Worm (Caenorhabditis elegans) whole organism, L2 larva: Measurements from ENCODE around the gene pfd-1.
"Not testable (repeated sequence)": the region's sequence is repeated elsewhere in the genome, so short reads cannot be mapped to it uniquely, and the experiment has no call there.

ENCODE experiments used
- F13H6.1 ChIP-seq: sonication (generic microtip); optimal IDR thresholded peaks from 2 replicates; lab custom pipeline; 2016; ENCODE audit warnings: missing genetic modification characterization, missing compliant biosample characterization
- R02D3.7 ChIP-seq: fragments of 150-350 bp; optimal IDR thresholded peaks from 2 replicates; lab custom pipeline; 2014; ENCODE audit warnings: missing biosample characterization, missing genetic modification characterization
- Y55F3AM.14 ChIP-seq: fragments of 200-800 bp; sonication (Bioruptor generic); optimal IDR thresholded peaks from 2 replicates; lab custom pipeline; 2018; ENCODE audit warnings: mild to moderate bottlenecking, missing genetic modification characterization, missing compliant biosample characterization
- alr-1 ChIP-seq: fragments of 150-350 bp; optimal IDR thresholded peaks from 2 replicates; lab custom pipeline; 2014; ENCODE audit warnings: missing biosample characterization, missing genetic modification characterization
- blmp-1 ChIP-seq: sonication (generic microtip); optimal IDR thresholded peaks from 2 replicates; lab custom pipeline; 2017; ENCODE audit warnings: missing genetic modification characterization, mild to moderate bottlenecking, missing compliant biosample characterization, antibody characterized with exemption, moderate library complexity; ENCODE audit not compliant: insufficient read depth
- ceh-16 ChIP-seq: fragments of 150-350 bp; optimal IDR thresholded peaks from 2 replicates; lab custom pipeline; 2014; ENCODE audit warnings: missing biosample characterization, missing genetic modification characterization
- crh-2 ChIP-seq: sonication (generic microtip); optimal IDR thresholded peaks from 2 replicates; lab custom pipeline; 2017; ENCODE audit warnings: missing biosample characterization, missing genetic modification characterization
- dmd-4 ChIP-seq: sonication (generic microtip); optimal IDR thresholded peaks from 2 replicates; lab custom pipeline; 2017; ENCODE audit warnings: missing biosample characterization, missing genetic modification characterization
- egl-27 ChIP-seq: sonication (generic microtip); optimal IDR thresholded peaks from 3 replicates; lab custom pipeline; 2017; ENCODE audit warnings: missing biosample characterization, missing genetic modification reagents, missing genetic modification characterization
- fos-1 ChIP-seq: fragments of 150-350 bp; optimal IDR thresholded peaks from 2 replicates; lab custom pipeline; 2014; ENCODE audit warnings: missing biosample characterization, missing genetic modification characterization
- lin-11 ChIP-seq: fragments of 150-350 bp; sonication (generic microtip); optimal IDR thresholded peaks from 2 replicates; lab custom pipeline; 2014; ENCODE audit warnings: missing biosample characterization, missing genetic modification characterization, inconsistent platforms, mixed read lengths
- lin-13 ChIP-seq: fragments of 150-350 bp; optimal IDR thresholded peaks from 2 replicates; lab custom pipeline; 2014; ENCODE audit warnings: missing biosample characterization, missing genetic modification reagents, missing genetic modification characterization
- lin-39 ChIP-seq: fragments of 150-350 bp; optimal IDR thresholded peaks from 2 replicates; lab custom pipeline; 2014; ENCODE audit warnings: missing biosample characterization, missing genetic modification reagents, missing genetic modification characterization
- lsy-2 ChIP-seq, 2 experiments: fragments of 150-350 bp in 1 of 2; sonication (generic microtip) in 1 of 2; optimal IDR thresholded peaks; 2 replicates each; lab custom pipeline; 2014 to 2017; ENCODE audit warnings: missing biosample characterization in 2 of 2, missing genetic modification characterization in 2 of 2
- mbf-1 ChIP-seq: sonication (generic microtip); optimal IDR thresholded peaks from 2 replicates; lab custom pipeline; 2017; ENCODE audit warnings: missing biosample characterization, missing genetic modification characterization
- nhr-10 ChIP-seq: sonication (generic microtip); optimal IDR thresholded peaks from 2 replicates; lab custom pipeline; 2017; ENCODE audit warnings: missing biosample characterization, missing genetic modification characterization
- nhr-129 ChIP-seq: fragments of 150-350 bp; optimal IDR thresholded peaks from 2 replicates; lab custom pipeline; 2014; ENCODE audit warnings: missing biosample characterization, missing genetic modification characterization
- nhr-25 ChIP-seq: fragments of 150-350 bp; sonication (generic microtip); optimal IDR thresholded peaks from 3 replicates; lab custom pipeline; 2014; ENCODE audit warnings: missing biosample characterization, missing genetic modification characterization
- peb-1 ChIP-seq: fragments of 150-350 bp; optimal IDR thresholded peaks from 2 replicates; lab custom pipeline; 2014; ENCODE audit warnings: missing biosample characterization, missing genetic modification characterization
- sem-4 ChIP-seq: fragments of 150-350 bp; optimal IDR thresholded peaks from 2 replicates; lab custom pipeline; 2014; ENCODE audit warnings: missing biosample characterization, missing genetic modification reagents, missing genetic modification characterization
- skn-1 ChIP-seq: sonication (generic microtip); optimal IDR thresholded peaks from 2 replicates; lab custom pipeline; 2017; ENCODE audit warnings: missing biosample characterization, missing genetic modification characterization
- sma-9 ChIP-seq, 2 experiments: fragments of 150-350 bp in 1 of 2; sonication (generic microtip) in 1 of 2; optimal IDR thresholded peaks; 2 replicates each; lab custom pipeline; 2014 to 2016; ENCODE audit warnings: missing genetic modification characterization in 2 of 2, mild to moderate bottlenecking in 1 of 2, missing biosample characterization in 1 of 2, missing compliant biosample characterization in 1 of 2, missing genetic modification reagents in 1 of 2, moderate library complexity in 1 of 2
- snpc-4 ChIP-seq: fragments of 150-350 bp; optimal IDR thresholded peaks from 2 replicates; lab custom pipeline; 2014; ENCODE audit warnings: missing biosample characterization, missing genetic modification characterization
- unc-39 ChIP-seq: fragments of 150-350 bp; optimal IDR thresholded peaks from 2 replicates; lab custom pipeline; 2014; ENCODE audit warnings: missing biosample characterization, missing genetic modification characterization
- unc-55 ChIP-seq: fragments of 150-350 bp; sonication (generic microtip); optimal IDR thresholded peaks from 3 replicates; lab custom pipeline; 2014; ENCODE audit warnings: missing biosample characterization, missing genetic modification reagents, missing genetic modification characterization
- unc-62 ChIP-seq: fragments of 150-350 bp; optimal IDR thresholded peaks from 2 replicates; lab custom pipeline; 2014; ENCODE audit warnings: missing biosample characterization, missing genetic modification reagents, missing genetic modification characterization
- ztf-4 ChIP-seq: fragments of 150-350 bp; optimal IDR thresholded peaks from 2 replicates; lab custom pipeline; 2014; ENCODE audit warnings: missing biosample characterization, missing genetic modification characterization

pfd-1 gene

ce11 chrIV:11186729-11187128 lies 36.8 kb downstream of the pfd-1 start, which contains the start of gene sdz-27:
Gene sdz-27 (plus strand): TSS chrIV:11187029.
- no peak for TF ChIP-seq peb-1 (tag; lab: Kevin White, UChicago)
- no peak for TF ChIP-seq crh-2 (tag; lab: Kevin White, UChicago)
- TF ChIP-seq ztf-4 (tag; lab: Kevin White, UChicago): no peak
- no peak for TF ChIP-seq dmd-4
- no peak for TF ChIP-seq lin-13 (GFP tag; lab: Kevin White, UChicago)
- TF ChIP-seq nhr-129 (tag; lab: Kevin White, UChicago): no peak
- no peak for TF ChIP-seq Y55F3AM.14 (GFP tag; lab: Kevin White, UChicago)
- no peak for TF ChIP-seq blmp-1 (tag; lab: Kevin White, UChicago)
- TF ChIP-seq lin-11 (tag; lab: Kevin White, UChicago): no peak
- TF ChIP-seq unc-39: no peak
- TF ChIP-seq ceh-16 (tag; lab: Kevin White, UChicago): no peak
- TF ChIP-seq alr-1: no peak
- no peak for TF ChIP-seq lsy-2 (tag; optimal IDR thresholded peaks at IDR 0.05; lab: Kevin White, UChicago)
- no peak for TF ChIP-seq nhr-25 (tag; lab: Kevin White, UChicago)
- no peak for TF ChIP-seq snpc-4 (tag; lab: Kevin White, UChicago)
- no peak for TF ChIP-seq mbf-1 (tag; lab: Kevin White, UChicago)
- no peak for TF ChIP-seq sma-9 (GFP tag; optimal IDR thresholded peaks at IDR 0.05; lab: Kevin White, UChicago)
- no peak for TF ChIP-seq sma-9 (tag; optimal IDR thresholded peaks at IDR 0.05; lab: Kevin White, UChicago)
- no peak for TF ChIP-seq skn-1
- no peak for TF ChIP-seq lin-39

ce11 chrIV:11189411-11189810 lies 39.5 kb downstream of the pfd-1 start, which contains the start of gene fbxb-79:
Gene fbxb-79 (minus strand): TSS chrIV:11189511.
- TF ChIP-seq sem-4: no peak
- no peak for TF ChIP-seq lin-13 (GFP tag; lab: Kevin White, UChicago)
- no peak for TF ChIP-seq F13H6.1
- TF ChIP-seq egl-27 (tag; lab: Kevin White, UChicago): no peak
- TF ChIP-seq R02D3.7: no peak
- TF ChIP-seq crh-2 (tag; lab: Kevin White, UChicago): no peak
- no peak for TF ChIP-seq peb-1 (tag; lab: Kevin White, UChicago)
- TF ChIP-seq unc-39: no peak
- no peak for TF ChIP-seq dmd-4
- no peak for TF ChIP-seq lin-11 (tag; lab: Kevin White, UChicago)
- no peak for TF ChIP-seq nhr-10
- no peak for TF ChIP-seq fos-1 (tag; lab: Kevin White, UChicago)
- no peak for TF ChIP-seq unc-55 (GFP tag; lab: Kevin White, UChicago)
- TF ChIP-seq unc-62: no peak

- TF ChIP-seq lsy-2 (tag; optimal IDR thresholded peaks at IDR 0.05; lab: Kevin White, UChicago); alr-1; nhr-25 (tag; lab: Kevin White, UChicago): not testable (repeated sequence)
Measured at ce11 chrIV:11198983-11199382, 49.1 kb downstream of the pfd-1 start, which contains the start of gene R07H5.16. Gene R07H5.16 (plus strand): TSS chrIV:11199330.
